Worm (Caenorhabditis elegans) whole organism, L4/young adult: Measurements from ENCODE around the gene nhr-225.

Source experiments
- W03F9.2 ChIP-seq: fragments of 150-350 bp; optimal IDR thresholded peaks from 2 replicates; lab custom pipeline; 2014; ENCODE audit warnings: missing biosample characterization, missing genetic modification characterization
- dao-5 ChIP-seq: sonication (generic microtip); optimal IDR thresholded peaks from 2 replicates; lab custom pipeline; 2016; ENCODE audit warnings: missing genotype, missing genetic modification characterization, moderate library complexity, missing compliant biosample characterization
- him-1 ChIP-seq: sonication (generic microtip); optimal IDR thresholded peaks from 2 replicates; lab custom pipeline; 2016; ENCODE audit warnings: missing genotype, missing genetic modification reagents, missing genetic modification characterization, missing compliant biosample characterization

DNA sequence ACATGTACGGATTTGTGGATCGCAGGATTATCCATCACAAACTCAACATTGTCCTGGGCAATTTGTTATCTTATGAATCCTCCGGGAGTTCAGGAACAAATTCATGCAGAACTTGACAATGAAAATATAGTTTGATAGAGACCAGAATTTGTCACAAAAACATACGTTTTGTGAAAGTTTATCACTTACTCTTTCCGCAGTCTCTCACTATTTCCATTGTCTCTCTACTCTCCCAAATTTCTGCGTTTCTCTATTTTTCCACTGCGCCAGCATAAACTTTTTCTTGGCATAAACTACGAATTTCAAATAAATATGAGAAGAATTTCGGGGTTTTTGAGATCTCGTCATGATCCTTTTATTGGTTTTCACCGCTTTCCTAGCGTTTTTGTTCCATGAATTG, 47.6 kb downstream of the nhr-225 start, which contains the start of gene cyp-33C3:
- TF ChIP-seq him-1 (no peak), dao-5 (tag; lab: Kevin White, UChicago) (no peak), W03F9.2 (tag; lab: Kevin White, UChicago) (no peak)
